Worm (Caenorhabditis elegans): ENCODE measurements around the gene C16C8.11.

The C16C8.11 gene

ce11 chrII:3441377-3441776, 12.1 kb upstream of the C16C8.11 start, which contains the start of gene C16C8.27:
Gene C16C8.27, plus strand, starts transcription at chrII:3441677.
- TF ChIP-seq snu-23 (GFP tag; optimal IDR thresholded peaks at IDR 0.05), result no peak
- no peak for TF ChIP-seq nhr-12 (tag; optimal IDR thresholded peaks at IDR 0.05)
- no peak for TF ChIP-seq tlp-1 (tag; optimal IDR thresholded peaks at IDR 0.05)
- no peak for TF ChIP-seq pqm-1 (tag; optimal IDR thresholded peaks at IDR 0.05)
- no peak for TF ChIP-seq elt-3 (tag; optimal IDR thresholded peaks at IDR 0.05)
- TF ChIP-seq lin-35 (GFP tag; optimal IDR thresholded peaks at IDR 0.05), result no peak
- no peak for TF ChIP-seq pag-3 (tag; optimal IDR thresholded peaks at IDR 0.05; ENCODE audit: borderline replicate concordance, insufficient read depth)
- no peak for TF ChIP-seq tbx-2 (tag; optimal IDR thresholded peaks at IDR 0.05)
- TF ChIP-seq aha-1 (tag; optimal IDR thresholded peaks at IDR 0.05), result no peak
- no peak for TF ChIP-seq efl-3 (GFP tag; optimal IDR thresholded peaks at IDR 0.05)
- no peak for TF ChIP-seq ztf-4 (tag; optimal IDR thresholded peaks at IDR 0.05)
- no peak for TF ChIP-seq mep-1 (tag; optimal IDR thresholded peaks at IDR 0.05)
- no peak for TF ChIP-seq lin-39 (tag; optimal IDR thresholded peaks at IDR 0.05)

ce11 chrII:3443154-3443553, 10.4 kb upstream of the C16C8.11 start, which contains the start of gene C16C8.22:
Gene C16C8.22, minus strand, starts transcription at chrII:3443254.
- TF ChIP-seq snu-23 (GFP tag; optimal IDR thresholded peaks at IDR 0.05) (no peak), grh-1 (GFP tag; IDR thresholded peaks at IDR 0.05) (no peak), vab-15 (tag; optimal IDR thresholded peaks at IDR 0.05) (no peak), mef-2 (tag; optimal IDR thresholded peaks at IDR 0.05) (no peak), elt-2 (tag; optimal IDR thresholded peaks at IDR 0.05) (no peak), sup-37 (GFP tag; optimal IDR thresholded peaks at IDR 0.05) (no peak)

- TF ChIP-seq pag-3 (tag; optimal IDR thresholded peaks at IDR 0.05; ENCODE audit: borderline replicate concordance, insufficient read depth) (no peak), C04F5.9 (tag; optimal IDR thresholded peaks at IDR 0.05) (no peak), unc-62 (GFP tag; optimal IDR thresholded peaks at IDR 0.05) (no peak), ztf-4 (tag; optimal IDR thresholded peaks at IDR 0.05) (no peak), fkh-4 (tag; optimal IDR thresholded peaks at IDR 0.05; ENCODE audit: borderline replicate concordance) (no peak), elt-3 (tag; optimal IDR thresholded peaks at IDR 0.05) (no peak), efl-3 (GFP tag; optimal IDR thresholded peaks at IDR 0.05) (no peak)
Measured at ce11 chrII:3444280-3444679, 9.2 kb upstream of the C16C8.11 start, which contains the start of gene C16C8.4. Gene C16C8.4, minus strand, starts transcription at chrII:3444380.

ce11 chrII:3445285-3445806, 8.2 kb upstream of the C16C8.11 start, which contains the start of the genes C16C8.5 and C16C8.16:
Gene C16C8.5, minus strand, starts transcription at chrII:3445385.
Gene C16C8.16, plus strand, starts transcription at chrII:3445756.
- no peak for TF ChIP-seq lsy-2 (tag; optimal IDR thresholded peaks at IDR 0.05)
- TF ChIP-seq mef-2 (tag; optimal IDR thresholded peaks at IDR 0.05), result no peak
- TF ChIP-seq hlh-17 (GFP tag; optimal IDR thresholded peaks at IDR 0.05; ENCODE audit: borderline replicate concordance), result no peak

- TF ChIP-seq lin-13 (GFP tag; optimal IDR thresholded peaks at IDR 0.05), result no peak
- TF ChIP-seq ces-1 (GFP tag; optimal IDR thresholded peaks at IDR 0.05), result no peak
- no peak for TF ChIP-seq nhr-77 (tag; optimal IDR thresholded peaks at IDR 0.05)
- no peak for TF ChIP-seq isw-1 (GFP tag; IDR thresholded peaks at IDR 0.05)
- no peak for TF ChIP-seq nhr-90 (tag; optimal IDR thresholded peaks at IDR 0.05; ENCODE audit: poor library complexity)
- no peak for TF ChIP-seq egl-27 (tag; optimal IDR thresholded peaks at IDR 0.05)
- no peak for TF ChIP-seq alr-1 (tag; optimal IDR thresholded peaks at IDR 0.05; ENCODE audit: borderline replicate concordance)
- TF ChIP-seq ets-5 (GFP tag; IDR thresholded peaks at IDR 0.05), result no peak
- no peak for TF ChIP-seq zip-4 (GFP tag; optimal IDR thresholded peaks at IDR 0.05)
- TF ChIP-seq nhr-12 (tag; optimal IDR thresholded peaks at IDR 0.05), result no peak
- TF ChIP-seq nhr-20 (tag; optimal IDR thresholded peaks at IDR 0.05), result no peak
Measured at ce11 chrII:3446647-3447046, 6.9 kb upstream of the C16C8.11 start, which contains the start of the genes C16C8.20 and gldi-6. Gene C16C8.20, plus strand, starts transcription at chrII:3446947. Gene gldi-6, plus strand, starts transcription at chrII:3446947.

Measured in whole organism, L1 larva.